Worm (Caenorhabditis elegans): ENCODE measurements around the gene nhr-7.

nhr-7 gene

DNA sequence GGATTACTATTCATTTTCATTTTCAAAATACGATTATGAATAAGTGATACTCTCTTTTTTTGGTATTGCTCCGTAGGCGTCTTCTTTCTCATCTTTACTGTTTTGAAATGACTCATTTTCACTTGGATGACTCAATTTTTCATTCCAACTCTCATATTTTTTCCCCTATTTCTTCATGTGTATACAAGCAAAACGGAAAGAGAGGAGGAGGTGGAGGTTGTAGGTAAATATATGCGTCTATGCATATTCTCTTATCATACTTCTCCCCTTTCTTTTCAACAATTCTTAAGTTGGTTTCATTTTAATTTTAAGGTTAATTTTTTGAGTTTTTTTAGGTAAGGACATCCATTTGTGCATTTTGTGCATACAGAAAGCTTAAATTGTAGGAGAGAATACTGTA lies 14.9 kb upstream of the nhr-7 start:
- TF ChIP-seq elt-2 (tag; optimal IDR thresholded peaks at IDR 0.05) (peak; percentile 3), efl-1 (optimal IDR thresholded peaks at IDR 0.05) (no peak), efl-1 (GFP tag; optimal IDR thresholded peaks at IDR 0.05 in 1 of 2) (peak in 1 of 2 experiments; percentile 55), nhr-47 (tag; optimal IDR thresholded peaks at IDR 0.05) (no peak), sup-37 (GFP tag; optimal IDR thresholded peaks at IDR 0.05) (no peak), ztf-11 (tag; optimal IDR thresholded peaks at IDR 0.05) (no peak)

- no peak for TF ChIP-seq efl-1 (optimal IDR thresholded peaks at IDR 0.05)
- no peak for TF ChIP-seq efl-1 (GFP tag; optimal IDR thresholded peaks at IDR 0.05 in 1 of 2)
- TF ChIP-seq hlh-17 (GFP tag; optimal IDR thresholded peaks at IDR 0.05; ENCODE audit: borderline replicate concordance) = no peak
- no peak for TF ChIP-seq fkh-10 (GFP tag; optimal IDR thresholded peaks at IDR 0.05)
- TF ChIP-seq snu-23 (GFP tag; optimal IDR thresholded peaks at IDR 0.05) = no peak
- TF ChIP-seq aly-2 (tag; optimal IDR thresholded peaks at IDR 0.05) = no peak
- TF ChIP-seq swsn-7 (tag; optimal IDR thresholded peaks at IDR 0.05) = no peak
- TF ChIP-seq nhr-20 (tag; optimal IDR thresholded peaks at IDR 0.05) = no peak
- TF ChIP-seq egl-27 (tag; optimal IDR thresholded peaks at IDR 0.05) = no peak
- TF ChIP-seq dsc-1 (tag; optimal IDR thresholded peaks at IDR 0.05) = no peak
- no peak for TF ChIP-seq unc-30 (tag; optimal IDR thresholded peaks at IDR 0.05)
- TF ChIP-seq pax-3 (tag; optimal IDR thresholded peaks at IDR 0.05) = no peak
- TF ChIP-seq tbx-2 (tag; optimal IDR thresholded peaks at IDR 0.05) = no peak
- TF ChIP-seq mdl-1 (tag; optimal IDR thresholded peaks at IDR 0.05) = no peak
- no peak for TF ChIP-seq aha-1 (tag; optimal IDR thresholded peaks at IDR 0.05)
- TF ChIP-seq pag-3 (tag; optimal IDR thresholded peaks at IDR 0.05; ENCODE audit: borderline replicate concordance, insufficient read depth) = no peak
These were observed 14.1 kb upstream of the nhr-7 start for ce11 chrIV:11285239-11285638.

DNA sequence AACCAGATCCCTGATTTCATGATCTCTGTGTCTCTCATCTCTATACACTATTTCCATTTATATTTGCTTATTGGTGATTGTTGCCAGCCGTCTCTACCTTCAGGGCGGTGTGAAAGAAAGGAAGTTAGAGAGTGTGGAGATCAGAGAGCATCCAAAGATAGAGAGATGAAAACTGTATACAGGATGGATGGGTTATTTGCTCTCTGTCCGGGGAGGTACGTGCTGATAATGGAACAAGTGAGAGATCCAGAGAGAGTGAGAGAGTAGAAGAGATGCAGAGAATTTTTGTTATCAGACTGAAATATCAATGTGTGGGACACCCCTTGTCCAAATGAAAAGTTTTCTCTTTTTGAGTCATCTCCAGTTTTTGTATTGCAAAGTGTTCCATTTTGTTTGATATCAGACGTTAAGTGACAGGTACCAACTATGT lies 13.0 kb upstream of the nhr-7 start:
- TF ChIP-seq ceh-63 (GFP tag; optimal IDR thresholded peaks at IDR 0.05) = no peak
- peak; percentile 85 for TF ChIP-seq elt-2 (tag; optimal IDR thresholded peaks at IDR 0.05)
- no peak for TF ChIP-seq dpl-1 (GFP tag; optimal IDR thresholded peaks at IDR 0.05)
- TF ChIP-seq nhr-90 (tag; optimal IDR thresholded peaks at IDR 0.05; ENCODE audit: poor library complexity) = peak; percentile 50
- no peak for TF ChIP-seq fos-1 (tag; optimal IDR thresholded peaks at IDR 0.05)
- peak; percentile 76 for TF ChIP-seq nhr-77 (tag; optimal IDR thresholded peaks at IDR 0.05)
- peak in 1 of 2 experiments; percentile 25 for TF ChIP-seq mdl-1 (tag; optimal IDR thresholded peaks at IDR 0.05)
- TF ChIP-seq nhr-20 (tag; optimal IDR thresholded peaks at IDR 0.05) = peak; percentile 37
- peak in 1 of 2 experiments; percentile 13 for TF ChIP-seq efl-1 (optimal IDR thresholded peaks at IDR 0.05)
- peak in 1 of 2 experiments; percentile 89 for TF ChIP-seq efl-1 (GFP tag; optimal IDR thresholded peaks at IDR 0.05 in 1 of 2)
- peak in 1 of 2 experiments; percentile 48 for TF ChIP-seq lin-35 (GFP tag; optimal IDR thresholded peaks at IDR 0.05)
- no peak for TF ChIP-seq lin-15B (tag; optimal IDR thresholded peaks at IDR 0.05)
- peak in 1 of 3 experiments; percentile 1 for TF ChIP-seq ceh-82 (tag; optimal IDR thresholded peaks at IDR 0.05)
- no peak for TF ChIP-seq sptf-1 (tag; optimal IDR thresholded peaks at IDR 0.05)
- peak; percentile 63 for TF ChIP-seq tbx-2 (tag; optimal IDR thresholded peaks at IDR 0.05)
- no peak for TF ChIP-seq zip-4 (GFP tag; optimal IDR thresholded peaks at IDR 0.05)
- TF ChIP-seq nhr-76 (tag; optimal IDR thresholded peaks at IDR 0.05) = no peak
- no peak for TF ChIP-seq nhr-12 (tag; optimal IDR thresholded peaks at IDR 0.05)
- TF ChIP-seq ceh-8 (GFP tag; optimal IDR thresholded peaks at IDR 0.05) = no peak
- TF ChIP-seq sup-37 (GFP tag; optimal IDR thresholded peaks at IDR 0.05) = peak; percentile 6
- TF ChIP-seq pqm-1 (tag; optimal IDR thresholded peaks at IDR 0.05) = peak; percentile 28
- no peak for TF ChIP-seq alr-1 (tag; optimal IDR thresholded peaks at IDR 0.05; ENCODE audit: borderline replicate concordance)
- peak; percentile 46 for TF ChIP-seq jun-1 (tag; optimal IDR thresholded peaks at IDR 0.05)
- no peak for TF ChIP-seq mep-1 (tag; optimal IDR thresholded peaks at IDR 0.05)
- TF ChIP-seq lsy-2 (tag; optimal IDR thresholded peaks at IDR 0.05) = peak in 1 of 2 experiments; percentile 20
- no peak for TF ChIP-seq tlp-1 (tag; optimal IDR thresholded peaks at IDR 0.05)
- TF ChIP-seq ces-1 (GFP tag; optimal IDR thresholded peaks at IDR 0.05) = no peak
